Worm (Caenorhabditis elegans): ENCODE data around the gene uroc-1.
A peak's percentile ranks its signal among the peaks of the same experiment; 100 is the strongest.

The uroc-1 gene

ce11 chrIV:16491411-16492036 lies 51.0 kb downstream of the uroc-1 start (continued):
- no peak for TF ChIP-seq ets-5 (GFP tag; IDR thresholded peaks at IDR 0.05)
- peak; percentile 81 for TF ChIP-seq rnt-1 (tag; optimal IDR thresholded peaks at IDR 0.05)
- TF ChIP-seq vab-15 (tag; optimal IDR thresholded peaks at IDR 0.05) = no peak
- no peak for TF ChIP-seq nhr-28 (tag; optimal IDR thresholded peaks at IDR 0.05)
- peak; percentile 80 for TF ChIP-seq unc-86 (tag; optimal IDR thresholded peaks at IDR 0.05)
- TF ChIP-seq mab-9 (GFP tag; IDR thresholded peaks at IDR 0.05) = peak; percentile 46; the same call in 1 of the 2 replicates
- no peak for TF ChIP-seq C34B4.2 (tag; optimal IDR thresholded peaks at IDR 0.05)
- TF ChIP-seq sox-4 (tag; optimal IDR thresholded peaks at IDR 0.05) = no peak
- no peak for TF ChIP-seq lir-3 (tag; optimal IDR thresholded peaks at IDR 0.05; ENCODE audit: poor library complexity)
- no peak for TF ChIP-seq ceh-8 (GFP tag; optimal IDR thresholded peaks at IDR 0.05)
- TF ChIP-seq dsc-1 (tag; optimal IDR thresholded peaks at IDR 0.05) = peak; percentile 59
- TF ChIP-seq nhr-84 (tag; optimal IDR thresholded peaks at IDR 0.05) = no peak
- peak; percentile 19 for TF ChIP-seq sup-37 (GFP tag; optimal IDR thresholded peaks at IDR 0.05)
- TF ChIP-seq ceh-82 (tag; optimal IDR thresholded peaks at IDR 0.05) = peak; percentile 50 to 68 (median 67)

DNA sequence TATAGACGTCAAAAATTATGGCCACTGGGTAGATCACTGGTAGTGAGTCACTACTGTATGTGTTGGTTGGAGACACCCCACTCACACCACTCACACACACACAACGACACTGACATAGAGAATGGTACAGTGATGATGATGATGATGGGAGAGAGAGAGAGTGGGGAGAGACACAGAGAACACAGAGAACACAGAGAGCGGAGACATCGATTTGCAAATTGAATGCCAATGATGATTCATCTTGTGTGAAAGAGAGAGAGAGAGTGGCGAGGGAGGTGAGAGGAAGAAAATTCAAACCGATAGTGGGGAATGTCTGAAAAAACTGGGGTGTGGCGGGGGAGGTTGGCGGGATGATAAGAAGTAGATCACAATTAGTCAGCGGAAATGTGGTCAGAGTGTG lies 52.6 kb downstream of the uroc-1 start:
- TF ChIP-seq ceh-90 (tag; optimal IDR thresholded peaks at IDR 0.05) (no peak), lin-15B (tag; optimal IDR thresholded peaks at IDR 0.05) (no peak), fos-1 (tag; optimal IDR thresholded peaks at IDR 0.05) (peak; percentile 97), nhr-71 (tag; optimal IDR thresholded peaks at IDR 0.05) (peak; percentile 65), lin-35 (GFP tag; optimal IDR thresholded peaks at IDR 0.05) (peak in 1 of 2 experiments; percentile 66), lin-39 (tag; optimal IDR thresholded peaks at IDR 0.05) (no peak), snu-23 (GFP tag; optimal IDR thresholded peaks at IDR 0.05) (peak; percentile 70), nhr-85 (tag) (peak; percentile 85), jun-1 (tag; optimal IDR thresholded peaks at IDR 0.05) (peak; percentile 86), nhr-47 (tag; optimal IDR thresholded peaks at IDR 0.05) (peak; percentile 29), pax-3 (tag; optimal IDR thresholded peaks at IDR 0.05) (no peak), ceh-8 (GFP tag; optimal IDR thresholded peaks at IDR 0.05) (no peak), ama-1 (optimal IDR thresholded peaks at IDR 0.05) (peak; percentile 11), skn-1 (tag; optimal IDR thresholded peaks at IDR 0.05) (peak; percentile 71), mep-1 (tag; optimal IDR thresholded peaks at IDR 0.05) (peak; percentile 69), nhr-20 (tag; optimal IDR thresholded peaks at IDR 0.05) (peak; percentile 52), lsy-2 (tag; optimal IDR thresholded peaks at IDR 0.05) (peak; percentile 38 to 52), hlh-17 (GFP tag; optimal IDR thresholded peaks at IDR 0.05; ENCODE audit: borderline replicate concordance) (no peak), xbp-1 (tag; optimal IDR thresholded peaks at IDR 0.05) (peak; percentile 28), elt-2 (tag; optimal IDR thresholded peaks at IDR 0.05) (no peak), ztf-4 (tag; optimal IDR thresholded peaks at IDR 0.05) (peak; percentile 14), C16A3.4 (tag; optimal IDR thresholded peaks at IDR 0.05) (peak; percentile 15), isw-1 (GFP tag; IDR thresholded peaks at IDR 0.05) (no peak), dpl-1 (GFP tag; optimal IDR thresholded peaks at IDR 0.05) (peak in 2 of 3 experiments; percentile 16 to 33), blmp-1 (tag; optimal IDR thresholded peaks at IDR 0.05) (peak; percentile 43), mef-2 (tag; optimal IDR thresholded peaks at IDR 0.05) (no peak), lin-13 (GFP tag; optimal IDR thresholded peaks at IDR 0.05) (peak; percentile 14), ztf-11 (tag; optimal IDR thresholded peaks at IDR 0.05) (no peak), nhr-90 (tag; optimal IDR thresholded peaks at IDR 0.05; ENCODE audit: poor library complexity) (peak; percentile 61), lin-14 (GFP tag; optimal IDR thresholded peaks at IDR 0.05) (peak; percentile 75), rnt-1 (tag; optimal IDR thresholded peaks at IDR 0.05) (peak; percentile 48), efl-1 (optimal IDR thresholded peaks at IDR 0.05) (peak; percentile 21 to 44), efl-1 (GFP tag; optimal IDR thresholded peaks at IDR 0.05 in 1 of 2) (peak; percentile 26 to 78), tbx-2 (tag; optimal IDR thresholded peaks at IDR 0.05) (peak; percentile 7), ceh-82 (tag; optimal IDR thresholded peaks at IDR 0.05) (peak in 2 of 3 experiments; percentile 34 to 42), swsn-7 (tag; optimal IDR thresholded peaks at IDR 0.05) (peak; percentile 41), fkh-8 (tag; optimal IDR thresholded peaks at IDR 0.05) (no peak), nhr-19 (GFP tag; conservative IDR thresholded peaks at IDR 0.05) (peak; percentile 31)
